Fruit fly (Drosophila melanogaster): Measurements from ENCODE around the gene CG15478.

Gene CG15478

DNA sequence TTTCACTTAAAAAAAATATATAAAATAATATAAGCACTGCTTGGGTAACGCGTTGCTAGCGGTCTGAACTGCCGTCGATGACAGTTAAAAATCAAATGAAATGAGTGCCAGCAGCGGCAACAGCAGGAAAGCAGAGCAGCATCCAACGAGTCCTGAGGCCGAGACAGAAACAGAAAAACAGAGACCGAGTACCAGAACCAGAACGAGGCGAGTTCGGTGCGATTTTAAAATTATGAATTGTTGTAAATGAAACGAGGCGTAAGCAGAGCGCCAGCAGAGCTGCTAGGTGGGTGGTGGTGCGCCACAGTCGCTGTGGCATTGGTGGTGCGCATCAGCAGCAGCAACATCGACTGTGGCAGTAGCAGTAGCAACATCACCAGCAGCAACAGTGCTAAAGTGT lies at the start of gene CG15478:
Gene CG15478, minus strand, starts transcription at position 101 of the 400 bp plus-strand sequence.
- TF ChIP-seq CTCF (optimal IDR thresholded peaks at IDR 0.05), result no peak
- no peak for TF ChIP-seq CG8478 (optimal IDR thresholded peaks at IDR 0.05)

DNA sequence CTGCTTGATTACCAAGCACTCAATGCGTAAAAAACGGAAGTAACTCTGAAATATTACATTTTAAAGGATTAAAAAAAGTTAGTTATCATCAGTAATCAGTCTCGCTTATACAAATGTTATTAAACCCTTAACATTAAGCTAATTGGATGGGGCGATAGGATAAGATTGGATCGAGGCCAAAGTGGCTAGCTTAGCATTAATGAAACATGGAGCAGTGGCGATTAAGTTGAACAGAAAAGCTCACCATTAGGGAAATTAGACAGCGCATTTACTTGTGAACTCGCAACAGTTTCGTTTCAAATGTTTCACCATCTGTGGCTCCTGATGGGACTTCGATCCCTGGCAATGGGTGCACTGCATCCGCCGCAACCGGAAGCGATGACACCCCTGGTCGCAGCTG lies 47.0 kb upstream of the CG15478 start, which contains the start of gene Ir7a:
Gene Ir7a, plus strand, starts transcription at position 301 of the 400 bp plus-strand sequence.
- TF ChIP-seq CTCF (optimal IDR thresholded peaks at IDR 0.05) (no peak), CG8478 (optimal IDR thresholded peaks at IDR 0.05) (no peak)

DNA sequence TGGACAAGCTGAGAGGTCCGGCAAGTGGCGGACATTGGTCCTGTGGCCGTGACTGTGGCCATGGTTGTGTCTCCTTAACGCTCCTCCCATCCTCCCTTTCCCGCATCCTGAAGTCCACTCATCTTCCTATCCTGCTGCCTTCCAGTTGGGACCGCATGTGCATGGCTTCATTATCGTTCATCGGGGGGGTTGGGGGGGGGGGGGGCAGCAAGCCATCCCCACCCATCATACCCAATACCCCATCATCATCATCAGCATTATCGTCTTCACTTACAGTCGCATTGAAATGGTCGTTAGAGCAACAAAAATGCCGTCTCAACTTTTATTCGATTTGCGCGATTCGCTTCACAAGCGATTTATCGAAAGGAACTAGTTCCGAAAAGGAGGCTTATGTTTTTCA lies 28.6 kb upstream of the CG15478 start:
- TF ChIP-seq CTCF (optimal IDR thresholded peaks at IDR 0.05) (no peak), CG8478 (optimal IDR thresholded peaks at IDR 0.05) (no peak)

DNA sequence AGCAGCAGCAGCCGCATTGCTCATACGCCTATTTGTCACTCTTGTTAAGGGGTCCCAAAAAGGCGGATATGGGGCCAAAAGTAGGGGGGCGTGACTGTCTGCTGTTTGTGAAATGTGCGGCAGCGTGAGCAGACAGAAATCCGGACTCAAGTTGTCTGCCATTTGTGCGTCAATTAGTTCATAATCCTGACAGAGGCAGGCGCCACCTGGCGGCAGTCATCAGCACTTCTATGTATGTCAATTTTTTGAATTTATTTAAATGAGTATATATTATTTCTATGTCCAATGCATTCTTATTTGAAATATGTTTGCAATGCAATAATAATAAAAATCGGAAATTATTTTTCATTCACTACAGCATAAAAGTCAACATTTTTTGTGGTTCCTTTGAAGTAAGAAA lies 26.3 kb upstream of the CG15478 start:
- TF ChIP-seq CTCF (optimal IDR thresholded peaks at IDR 0.05) (peak; percentile 76), CG8478 (optimal IDR thresholded peaks at IDR 0.05) (no peak)

DNA sequence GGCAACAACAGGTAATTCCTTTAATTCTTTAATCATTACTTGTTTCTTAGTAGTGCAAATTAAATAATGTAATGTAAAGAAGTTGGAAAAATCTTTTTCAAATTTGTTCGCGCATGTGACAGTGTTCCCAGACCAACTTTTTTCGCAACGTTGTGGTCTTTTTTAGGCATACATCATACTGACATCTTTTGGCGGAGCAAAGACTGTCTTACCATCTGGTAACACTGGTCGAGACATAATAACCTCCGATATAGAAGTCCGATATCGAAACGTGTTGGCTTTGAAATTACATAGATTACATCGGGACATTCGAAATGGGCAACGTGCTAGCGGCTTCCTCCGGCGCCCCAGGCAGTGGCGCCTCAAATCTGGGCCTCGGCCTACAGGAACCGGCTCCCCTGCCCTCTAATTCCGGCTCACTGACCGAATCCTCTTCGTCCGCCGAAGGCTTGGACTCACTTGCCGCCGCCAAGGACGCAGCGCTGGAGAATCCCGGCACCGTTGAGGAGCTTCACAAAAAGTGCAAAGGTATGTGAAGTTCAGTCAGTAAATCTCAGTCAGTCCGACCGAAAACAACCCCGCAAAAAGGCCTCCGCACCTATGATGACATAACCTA lies 19.5 kb upstream of the CG15478 start:
- TF ChIP-seq CTCF (optimal IDR thresholded peaks at IDR 0.05) (no peak), CG8478 (optimal IDR thresholded peaks at IDR 0.05) (no peak)

DNA sequence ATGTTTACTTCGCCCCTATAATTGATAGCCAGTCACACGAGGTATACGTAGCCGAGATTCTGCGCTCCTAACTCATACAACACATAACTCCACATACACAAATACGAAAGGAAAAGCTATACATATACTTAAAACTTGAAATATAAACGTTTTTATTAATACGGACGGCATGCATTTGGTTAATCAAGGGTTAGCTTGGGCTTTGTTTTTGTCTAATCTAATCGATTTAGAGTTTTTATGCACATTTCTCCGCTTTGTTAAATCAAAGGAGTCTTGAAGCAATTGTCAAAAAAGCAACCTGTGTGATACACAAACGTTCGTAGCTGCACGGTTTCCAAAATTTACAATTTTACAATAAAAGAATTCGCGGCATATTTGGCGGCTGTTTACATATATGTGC lies 18.9 kb upstream of the CG15478 start, which contains the start of gene Tom40:
Gene Tom40, plus strand, starts transcription at position 301 of the 400 bp plus-strand sequence.
- TF ChIP-seq CG8478 (optimal IDR thresholded peaks at IDR 0.05), result no peak
- no peak for TF ChIP-seq CTCF (optimal IDR thresholded peaks at IDR 0.05)

DNA sequence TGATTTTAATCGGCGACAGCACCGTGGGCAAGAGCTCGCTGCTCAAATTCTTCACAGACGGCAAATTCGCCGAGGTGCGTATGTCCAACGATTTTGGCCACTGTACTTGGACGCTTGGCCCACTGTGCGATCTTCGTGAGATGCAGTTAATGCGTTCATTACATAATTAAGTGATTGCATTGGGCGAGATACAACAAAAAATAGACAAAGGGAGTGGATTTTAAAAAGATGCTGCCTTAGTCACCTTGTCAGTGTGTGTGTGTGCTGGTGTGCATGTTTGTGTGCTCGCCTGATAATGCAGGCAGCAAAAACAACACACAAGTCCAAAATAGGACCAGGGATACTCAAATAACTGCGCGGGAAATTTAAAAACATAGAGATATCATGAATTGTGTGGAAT lies 17.5 kb upstream of the CG15478 start:
- TF ChIP-seq CTCF (optimal IDR thresholded peaks at IDR 0.05), result no peak
- no peak for TF ChIP-seq CG8478 (optimal IDR thresholded peaks at IDR 0.05)

DNA sequence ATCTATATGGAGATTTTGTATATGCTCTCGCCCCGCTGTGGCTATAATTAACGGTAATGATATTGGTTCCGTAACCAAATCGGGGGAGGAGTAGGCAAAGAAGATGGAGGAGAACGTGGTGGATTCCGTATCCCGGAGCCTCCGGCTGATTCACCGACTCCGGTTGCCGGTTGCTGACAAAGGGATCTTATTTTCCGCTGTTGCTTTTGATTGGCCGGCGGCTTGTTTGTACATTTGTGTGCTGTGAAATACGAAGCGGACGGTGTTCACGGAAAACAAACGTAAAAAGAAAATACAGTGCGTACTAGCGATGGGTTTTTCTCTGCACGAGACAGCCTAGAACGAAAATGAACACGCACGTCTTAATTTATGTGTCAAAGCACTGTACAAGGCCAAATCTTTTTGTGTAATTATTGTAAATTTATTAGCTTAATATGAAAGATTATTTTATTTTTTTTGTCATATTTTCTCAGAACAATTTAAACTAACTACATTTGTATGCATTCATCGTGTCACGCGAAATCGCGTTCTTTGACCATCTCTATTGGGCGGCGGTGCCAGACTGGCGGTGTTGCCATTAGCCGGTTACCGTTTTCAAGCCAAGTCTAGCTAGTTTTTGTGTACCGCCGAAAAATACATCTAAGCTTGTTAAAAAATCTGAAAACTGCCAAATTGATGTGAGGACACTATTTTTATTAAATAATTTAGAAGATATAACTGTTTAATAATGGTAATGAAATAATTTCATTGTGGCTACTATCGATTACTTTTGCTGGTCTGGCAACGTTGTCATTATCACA lies 16.6 kb upstream of the CG15478 start, which contains the start of the genes Pdp and Rab39:
Gene Pdp, minus strand, starts transcription at position 521 of the 800 bp plus-strand sequence.
Gene Rab39, plus strand, starts transcription at position 793 of the 800 bp plus-strand sequence.
- TF ChIP-seq CTCF (optimal IDR thresholded peaks at IDR 0.05) (no peak), CG8478 (optimal IDR thresholded peaks at IDR 0.05) (no peak)

DNA sequence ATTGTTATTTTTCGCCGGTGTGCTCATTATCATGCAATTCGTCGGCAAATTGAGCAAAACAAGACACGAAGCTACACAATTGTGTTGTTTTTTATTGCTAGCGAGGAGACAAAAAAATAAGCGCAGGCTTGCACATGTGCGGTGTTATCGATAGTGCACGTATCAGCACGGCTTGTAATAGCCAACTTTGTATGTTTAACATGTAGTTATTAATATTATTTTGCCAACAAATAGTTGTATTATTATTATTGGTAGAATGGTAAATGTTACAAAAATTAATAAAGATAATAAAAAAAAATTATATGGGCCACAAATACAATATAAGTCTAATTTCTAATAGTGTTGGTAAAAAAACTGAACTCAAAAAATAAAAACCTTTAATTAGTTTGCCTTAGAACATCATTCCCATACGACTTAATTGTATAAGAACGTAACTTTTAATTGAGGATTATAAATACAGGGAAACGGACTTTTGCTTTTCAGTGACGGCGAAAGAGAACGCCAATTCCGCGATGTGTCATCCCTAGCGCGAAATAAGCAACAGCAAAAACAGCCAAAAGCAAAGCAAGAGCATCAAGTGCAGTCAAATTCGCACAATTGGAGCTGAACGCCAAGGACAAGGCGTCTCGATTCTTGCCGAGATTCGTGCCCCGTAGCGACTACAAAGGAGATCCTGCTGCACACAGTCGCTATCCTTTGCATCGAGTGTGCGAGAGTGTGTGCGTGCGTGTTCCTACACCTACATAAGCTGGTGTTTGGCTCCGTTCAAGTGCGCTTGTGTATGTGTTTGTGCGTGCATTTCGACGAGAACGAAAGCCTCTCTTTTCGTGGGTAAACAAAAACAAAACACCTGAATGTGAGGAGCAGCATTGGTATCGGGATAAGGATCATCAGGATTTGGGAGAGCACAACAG lies 10.8 kb upstream of the CG15478 start, which contains the start of the genes NELF-B and CG12155:
Gene NELF-B, minus strand, starts transcription at position 111 of the 914 bp plus-strand sequence.
Gene CG12155, plus strand, starts transcription at position 505 of the 914 bp plus-strand sequence.
- no peak for TF ChIP-seq CTCF (optimal IDR thresholded peaks at IDR 0.05)
- no peak for TF ChIP-seq CG8478 (optimal IDR thresholded peaks at IDR 0.05)

DNA sequence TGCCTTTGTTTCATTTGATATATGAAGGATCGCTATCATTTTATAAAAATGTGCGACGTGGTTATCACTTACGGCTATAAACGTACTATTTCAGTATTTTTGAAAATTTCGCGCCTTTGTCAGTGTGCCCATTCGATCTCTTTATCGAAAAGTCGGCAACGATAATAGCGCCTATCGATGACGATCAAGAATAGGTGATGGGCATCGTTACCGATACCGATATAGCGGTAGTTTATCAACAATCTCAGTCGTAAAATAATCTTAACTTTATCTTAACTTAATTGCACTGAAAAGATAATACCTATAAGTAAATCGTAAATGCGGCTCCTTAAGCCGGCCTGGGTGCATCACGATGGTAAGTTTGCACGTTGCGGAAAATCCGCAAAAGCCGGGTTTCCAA lies 4.2 kb upstream of the CG15478 start, which contains the start of gene Hira:
Gene Hira, plus strand, starts transcription at position 215 of the 400 bp plus-strand sequence.
- TF ChIP-seq CTCF (optimal IDR thresholded peaks at IDR 0.05), result peak in 1 of 2 experiments; percentile 19
- TF ChIP-seq CG8478 (optimal IDR thresholded peaks at IDR 0.05), result no peak

DNA sequence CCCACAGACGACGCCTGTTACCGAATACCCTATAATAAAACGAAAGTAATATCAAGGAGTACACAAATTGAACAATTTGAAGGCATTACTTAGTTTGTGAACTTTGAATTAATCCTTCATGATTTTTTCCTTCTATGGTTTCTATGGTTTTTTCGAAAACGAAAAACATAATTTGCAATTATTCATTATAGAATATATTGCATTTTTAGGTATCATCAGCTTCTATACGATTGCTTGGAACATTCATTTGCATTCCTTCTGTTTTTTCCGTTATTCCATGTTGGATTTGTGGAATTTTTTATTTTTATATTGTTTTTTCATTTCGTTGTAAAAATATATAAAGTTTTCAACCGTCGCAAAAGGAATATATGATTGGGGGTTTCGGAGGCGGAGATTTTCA lies 2.3 kb downstream of the CG15478 start:
- no peak for TF ChIP-seq CG8478 (optimal IDR thresholded peaks at IDR 0.05)
- no peak for TF ChIP-seq CTCF (optimal IDR thresholded peaks at IDR 0.05)

DNA sequence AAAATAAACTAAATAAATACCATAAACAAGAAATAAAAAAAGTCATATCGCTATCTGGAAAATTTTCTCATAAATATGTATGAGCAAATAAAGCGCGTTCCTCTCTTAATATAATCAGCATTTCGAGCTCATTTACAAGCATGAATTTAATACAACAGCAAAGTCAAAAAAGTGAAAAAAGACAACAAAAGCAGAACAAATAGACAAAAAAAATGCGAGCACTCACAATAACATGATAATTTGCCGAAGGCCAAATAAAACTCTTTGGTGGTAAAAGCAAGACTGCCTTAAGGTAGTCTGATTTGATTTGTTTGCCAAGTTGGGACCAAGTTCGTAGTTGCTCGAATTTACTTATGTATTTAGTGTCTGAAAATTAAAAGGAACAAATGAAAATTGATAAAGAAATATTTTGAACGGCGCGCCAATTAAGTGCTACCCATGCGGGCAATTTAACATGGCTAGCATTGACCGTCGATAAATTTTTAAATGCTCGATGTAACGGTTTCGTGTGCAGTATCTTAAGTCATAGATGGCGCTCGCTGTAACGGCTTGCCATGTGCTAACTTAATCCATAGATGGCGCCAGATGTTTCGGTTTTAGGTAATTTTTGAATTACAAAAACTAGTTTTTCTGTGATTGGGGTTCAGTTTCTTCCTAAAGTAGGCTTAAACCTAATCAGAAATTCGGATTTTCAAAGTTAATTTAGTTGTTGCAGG lies 7.1 kb downstream of the CG15478 start:
- no peak for TF ChIP-seq CG8478 (optimal IDR thresholded peaks at IDR 0.05)
- TF ChIP-seq CTCF (optimal IDR thresholded peaks at IDR 0.05), result peak; percentile 96

DNA sequence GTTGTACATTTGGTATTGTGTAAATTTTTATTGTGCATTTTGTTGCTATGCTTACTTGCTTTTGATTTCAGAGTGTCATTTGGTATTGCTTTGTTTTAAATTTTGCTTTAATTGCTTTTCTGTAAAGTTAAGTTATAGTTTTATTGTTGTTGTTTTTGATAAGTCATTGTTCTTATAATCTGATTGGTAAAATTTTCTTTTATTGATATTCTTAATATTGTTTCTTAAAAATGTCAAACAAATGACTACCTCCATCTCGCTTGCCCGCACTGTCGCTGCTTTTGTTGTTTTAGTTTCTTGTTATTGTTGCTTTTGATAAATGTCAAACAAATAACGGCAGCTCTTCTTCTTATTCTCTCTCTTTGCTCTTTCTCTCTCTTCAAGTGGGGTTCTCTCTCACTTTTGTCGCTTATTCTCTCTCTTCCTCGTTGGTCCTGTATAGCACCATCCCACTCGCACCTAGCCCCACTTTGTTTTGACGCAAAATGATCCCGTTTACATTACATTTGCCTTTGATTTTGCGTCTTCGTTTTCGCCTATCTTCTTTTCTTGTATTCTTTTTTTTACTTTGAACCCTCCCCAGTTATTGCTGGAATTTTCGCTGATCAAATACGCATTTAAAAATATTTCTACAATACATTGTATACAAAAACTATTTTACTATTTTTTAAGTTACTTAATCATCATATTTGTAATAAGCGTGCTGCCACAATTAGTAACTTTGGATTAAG lies 7.9 kb downstream of the CG15478 start:
- TF ChIP-seq CG8478 (optimal IDR thresholded peaks at IDR 0.05) (no peak), CTCF (optimal IDR thresholded peaks at IDR 0.05) (no peak)
